Fruit fly (Drosophila melanogaster) whole organism, embryonic: Measurements from ENCODE around the gene CG10513.

Source experiments
- Ada2b ChIP-seq: fragments of 200-800 bp; sonication (Bioruptor generic); IDR thresholded peaks from 2 replicates; pipeline ENCODE4 v1.3.6; 2022; ENCODE audit warnings: missing biosample characterization, missing genetic modification characterization
- BEAF-32 ChIP-seq: fragments of 200-800 bp; sonication (Bioruptor generic); optimal IDR thresholded peaks from 3 replicates; lab custom pipeline; 2017; ENCODE audit warnings: missing biosample characterization, missing genetic modification characterization, mild to moderate bottlenecking, moderate library complexity, missing genetic modification reagents
- Blimp-1 ChIP-seq: fragments of 200-800 bp; sonication (Bioruptor generic); optimal IDR thresholded peaks from 3 replicates; lab custom pipeline; 2018; ENCODE audit warnings: missing biosample characterization, missing genetic modification characterization, mild to moderate bottlenecking, moderate library complexity, missing genetic modification reagents
- CG10209 ChIP-seq: fragments of 200-800 bp; sonication (Bioruptor generic); optimal IDR thresholded peaks from 3 replicates; lab custom pipeline; 2017; ENCODE audit warnings: missing biosample characterization, mild to moderate bottlenecking, missing genetic modification characterization, missing genetic modification reagents
- CG10431 ChIP-seq: fragments of 200-800 bp; sonication (Bioruptor generic); optimal IDR thresholded peaks from 3 replicates; lab custom pipeline; 2018; ENCODE audit warnings: missing biosample characterization, mild to moderate bottlenecking, missing genetic modification characterization
- CG10462 ChIP-seq: fragments of 200-800 bp; sonication (Bioruptor generic); optimal IDR thresholded peaks from 2 replicates; lab custom pipeline; 2016; ENCODE audit warnings: missing biosample characterization, missing genetic modification characterization
- CG10543 ChIP-seq: fragments of 200-800 bp; sonication (Bioruptor generic); optimal IDR thresholded peaks from 3 replicates; lab custom pipeline; 2017; ENCODE audit warnings: missing biosample characterization, mild to moderate bottlenecking, missing genetic modification characterization, moderate library complexity
- CG10959 ChIP-seq: fragments of 200-800 bp; sonication (Bioruptor generic); IDR thresholded peaks from 2 replicates; pipeline ENCODE4 v1.3.6; 2022; ENCODE audit warnings: missing biosample characterization, missing genetic modification characterization
- CG11456 ChIP-seq: fragments of 200-800 bp; sonication (Bioruptor generic); IDR thresholded peaks from 3 replicates; pipeline ENCODE4 v1.3.6; 2022; ENCODE audit warnings: missing biosample characterization, missing genetic modification characterization
- CG11695 ChIP-seq: fragments of 200-800 bp; sonication (Bioruptor generic); IDR thresholded peaks from 3 replicates; pipeline ENCODE4 v1.3.6; 2022; ENCODE audit warnings: missing biosample characterization, missing genetic modification characterization
- CG12744 ChIP-seq: fragments of 200-800 bp; sonication (Bioruptor generic); optimal IDR thresholded peaks from 2 replicates; lab custom pipeline; 2016; ENCODE audit warnings: missing biosample characterization, missing genetic modification characterization
- CG13894 ChIP-seq: fragments of 200-800 bp; sonication (Bioruptor generic); optimal IDR thresholded peaks from 3 replicates; lab custom pipeline; 2018; ENCODE audit warnings: missing biosample characterization, mild to moderate bottlenecking, missing genetic modification characterization, moderate library complexity
- CG14860 ChIP-seq: fragments of 200-800 bp; sonication (Bioruptor generic); IDR thresholded peaks from 3 replicates; pipeline ENCODE4 v1.3.6; 2022; ENCODE audit warnings: missing biosample characterization, missing genetic modification characterization; ENCODE audit not compliant: partially characterized antibody
- CG17568 ChIP-seq: fragments of 200-800 bp; sonication (Bioruptor generic); optimal IDR thresholded peaks from 2 replicates; lab custom pipeline; 2018; ENCODE audit warnings: missing biosample characterization, mild to moderate bottlenecking, missing genetic modification characterization, moderate library complexity
- CG31365 ChIP-seq: fragments of 200-800 bp; sonication (Bioruptor generic); optimal IDR thresholded peaks from 2 replicates; lab custom pipeline; 2018; ENCODE audit warnings: missing biosample characterization, mild to moderate bottlenecking, missing genetic modification characterization
- CG33213 ChIP-seq: fragments of 200-800 bp; sonication (Bioruptor generic); optimal IDR thresholded peaks from 3 replicates; lab custom pipeline; 2016; ENCODE audit warnings: missing biosample characterization, missing genetic modification characterization
- CG3838 ChIP-seq: fragments of 200-800 bp; sonication (Bioruptor generic); optimal IDR thresholded peaks from 3 replicates; lab custom pipeline; 2016; ENCODE audit warnings: missing biosample characterization, missing genetic modification characterization
- CG4404 ChIP-seq: fragments of 200-800 bp; sonication (Bioruptor generic); IDR thresholded peaks from 2 replicates; pipeline ENCODE4 v1.3.6; 2022; ENCODE audit warnings: missing biosample characterization, missing genetic modification characterization
- CG6272 ChIP-seq: fragments of 200-800 bp; sonication (Bioruptor generic); IDR thresholded peaks from 2 replicates; pipeline ENCODE4 v1.3.6; 2022; ENCODE audit warnings: missing biosample characterization, missing genetic modification characterization
- CG7556 ChIP-seq: fragments of 200-800 bp; sonication (Bioruptor generic); optimal IDR thresholded peaks from 2 replicates; lab custom pipeline; 2017; ENCODE audit warnings: missing biosample characterization, mild to moderate bottlenecking, missing genetic modification characterization
- CG7745 ChIP-seq: fragments of 200-800 bp; sonication (Bioruptor generic); optimal IDR thresholded peaks from 2 replicates; lab custom pipeline; 2018; ENCODE audit warnings: missing biosample characterization, mild to moderate bottlenecking, missing genetic modification characterization, moderate library complexity
- Chrac-16 ChIP-seq: fragments of 200-800 bp; sonication (Bioruptor generic); optimal IDR thresholded peaks from 3 replicates; lab custom pipeline; 2016; ENCODE audit warnings: missing biosample characterization, missing genetic modification characterization
- D19B ChIP-seq: fragments of 200-800 bp; sonication (Bioruptor generic); optimal IDR thresholded peaks from 2 replicates; lab custom pipeline; 2017; ENCODE audit warnings: missing biosample characterization, mild to moderate bottlenecking, missing genetic modification characterization
- Dbx ChIP-seq: fragments of 200-800 bp; sonication (Bioruptor generic); IDR thresholded peaks from 3 replicates; pipeline ENCODE4 v1.3.6; 2022; ENCODE audit warnings: missing biosample characterization, missing genetic modification characterization
- Dip3 ChIP-seq: fragments of 200-800 bp; sonication (Bioruptor generic); optimal IDR thresholded peaks from 3 replicates; lab custom pipeline; 2016; ENCODE audit warnings: missing biosample characterization, missing genetic modification characterization
- HLHmδ ChIP-seq: fragments of 200-800 bp; sonication (Bioruptor generic); optimal IDR thresholded peaks from 2 replicates; lab custom pipeline; 2018; ENCODE audit warnings: missing biosample characterization, mild to moderate bottlenecking, missing genetic modification characterization, moderate library complexity
- MESR4 ChIP-seq: fragments of 200-800 bp; sonication (Bioruptor generic); optimal IDR thresholded peaks from 2 replicates; lab custom pipeline; 2018; ENCODE audit warnings: missing biosample characterization, mild to moderate bottlenecking, missing genetic modification characterization, moderate library complexity
- Med ChIP-seq: fragments of 200-800 bp; sonication (Bioruptor generic); peaks from one replicate; lab custom pipeline; 2016; ENCODE audit warnings: missing biosample characterization, missing genetic modification characterization, mild to moderate bottlenecking, inconsistent platforms, moderate library complexity
- Meics ChIP-seq: fragments of 200-800 bp; sonication (Bioruptor generic); optimal IDR thresholded peaks from 2 replicates; lab custom pipeline; 2017; ENCODE audit warnings: missing biosample characterization, mild to moderate bottlenecking, missing genetic modification characterization
- Mrtf ChIP-seq: fragments of 200-800 bp; sonication (Bioruptor generic); IDR thresholded peaks from 3 replicates; pipeline ENCODE4 v1.3.6; 2022; ENCODE audit warnings: missing biosample characterization, missing genetic modification characterization
- Nf-YC ChIP-seq: fragments of 200-800 bp; optimal IDR thresholded peaks from 3 replicates; lab custom pipeline; 2019; ENCODE audit warnings: missing biosample characterization, mild to moderate bottlenecking, missing genetic modification characterization, moderate library complexity
- Rfx ChIP-seq: fragments of 200-800 bp; sonication (Bioruptor generic); IDR thresholded peaks from 2 replicates; pipeline ENCODE4 v1.3.6; 2022; ENCODE audit warnings: missing biosample characterization, missing genetic modification characterization
- Side ChIP-seq: fragments of 200-800 bp; sonication (Bioruptor generic); optimal IDR thresholded peaks from 2 replicates; lab custom pipeline; 2016; ENCODE audit warnings: missing biosample characterization, missing genetic modification characterization
- Sox100B ChIP-seq: fragments of 200-800 bp; sonication (Bioruptor generic); optimal IDR thresholded peaks from 3 replicates; lab custom pipeline; 2018; ENCODE audit warnings: missing biosample characterization, mild to moderate bottlenecking, missing genetic modification characterization
- Xrp1 ChIP-seq: fragments of 200-800 bp; sonication (Bioruptor generic); IDR thresholded peaks from 2 replicates; pipeline ENCODE4 v1.3.6; 2022; ENCODE audit warnings: missing biosample characterization, missing genetic modification characterization
- bsh ChIP-seq, 2 experiments: fragments of 200-800 bp; sonication (Bioruptor generic); optimal IDR thresholded peaks; 2 replicates each; lab custom pipeline; 2017 to 2018; ENCODE audit warnings: mild to moderate bottlenecking in 2 of 2, missing biosample characterization in 2 of 2, missing genetic modification characterization in 2 of 2, moderate library complexity in 1 of 2
- chn ChIP-seq: fragments of 200-800 bp; sonication (Bioruptor generic); optimal IDR thresholded peaks from 2 replicates; lab custom pipeline; 2016; ENCODE audit warnings: missing biosample characterization, missing genetic modification characterization
- corto ChIP-seq: fragments of 200-800 bp; sonication (Bioruptor generic); optimal IDR thresholded peaks from 2 replicates; lab custom pipeline; 2016; ENCODE audit warnings: missing biosample characterization, mild to moderate bottlenecking, missing genetic modification characterization, moderate library complexity
- dati ChIP-seq: fragments of 200-800 bp; sonication (Bioruptor generic); IDR thresholded peaks from 2 replicates; pipeline ENCODE4 v1.3.6; 2022; ENCODE audit warnings: missing biosample characterization, missing genetic modification characterization
- dm ChIP-seq: fragments of 200-800 bp; sonication (Bioruptor generic); optimal IDR thresholded peaks from 3 replicates; lab custom pipeline; 2016; ENCODE audit warnings: missing biosample characterization, missing genetic modification characterization
- esg ChIP-seq: fragments of 200-800 bp; sonication (Bioruptor generic); conservative IDR thresholded peaks from 2 replicates; pipeline ENCODE4 v1.3.6; 2022; ENCODE audit warnings: missing biosample characterization, missing genetic modification characterization
- gro ChIP-seq: fragments of 200-800 bp; sonication (Bioruptor generic); optimal IDR thresholded peaks from 2 replicates; lab custom pipeline; 2016; ENCODE audit warnings: missing biosample characterization, missing genetic modification characterization
- lbe ChIP-seq: fragments of 200-800 bp; sonication (Bioruptor generic); optimal IDR thresholded peaks from 2 replicates; lab custom pipeline; 2016; ENCODE audit warnings: missing biosample characterization, mild to moderate bottlenecking, missing genetic modification characterization
- mld ChIP-seq: fragments of 200-800 bp; sonication (Bioruptor generic); IDR thresholded peaks from 3 replicates; pipeline ENCODE4 v1.3.6; 2022; ENCODE audit warnings: missing biosample characterization, missing genetic modification characterization; ENCODE audit not compliant: partially characterized antibody
- oc ChIP-seq: fragments of 200-800 bp; sonication (Bioruptor generic); optimal IDR thresholded peaks from 2 replicates; lab custom pipeline; 2018; ENCODE audit warnings: missing biosample characterization, mild to moderate bottlenecking, missing genetic modification characterization, moderate library complexity
- pita ChIP-seq: fragments of 200-800 bp; sonication (Bioruptor generic); optimal IDR thresholded peaks from 2 replicates; lab custom pipeline; 2017; ENCODE audit warnings: missing biosample characterization, mild to moderate bottlenecking, missing genetic modification characterization
- schlank ChIP-seq: fragments of 200-800 bp; sonication (Bioruptor generic); optimal IDR thresholded peaks from 2 replicates; lab custom pipeline; 2018; ENCODE audit warnings: missing biosample characterization, mild to moderate bottlenecking, missing genetic modification characterization
- stwl ChIP-seq: fragments of 200-800 bp; sonication (Bioruptor generic); optimal IDR thresholded peaks from 3 replicates; lab custom pipeline; 2018; ENCODE audit warnings: missing biosample characterization, mild to moderate bottlenecking, missing genetic modification characterization, moderate library complexity
- zfh1 ChIP-seq: fragments of 200-800 bp; sonication (Bioruptor generic); IDR thresholded peaks from 3 replicates; pipeline ENCODE4 v1.3.6; 2022; ENCODE audit warnings: missing biosample characterization, missing genetic modification characterization

CG10513 gene

DNA sequence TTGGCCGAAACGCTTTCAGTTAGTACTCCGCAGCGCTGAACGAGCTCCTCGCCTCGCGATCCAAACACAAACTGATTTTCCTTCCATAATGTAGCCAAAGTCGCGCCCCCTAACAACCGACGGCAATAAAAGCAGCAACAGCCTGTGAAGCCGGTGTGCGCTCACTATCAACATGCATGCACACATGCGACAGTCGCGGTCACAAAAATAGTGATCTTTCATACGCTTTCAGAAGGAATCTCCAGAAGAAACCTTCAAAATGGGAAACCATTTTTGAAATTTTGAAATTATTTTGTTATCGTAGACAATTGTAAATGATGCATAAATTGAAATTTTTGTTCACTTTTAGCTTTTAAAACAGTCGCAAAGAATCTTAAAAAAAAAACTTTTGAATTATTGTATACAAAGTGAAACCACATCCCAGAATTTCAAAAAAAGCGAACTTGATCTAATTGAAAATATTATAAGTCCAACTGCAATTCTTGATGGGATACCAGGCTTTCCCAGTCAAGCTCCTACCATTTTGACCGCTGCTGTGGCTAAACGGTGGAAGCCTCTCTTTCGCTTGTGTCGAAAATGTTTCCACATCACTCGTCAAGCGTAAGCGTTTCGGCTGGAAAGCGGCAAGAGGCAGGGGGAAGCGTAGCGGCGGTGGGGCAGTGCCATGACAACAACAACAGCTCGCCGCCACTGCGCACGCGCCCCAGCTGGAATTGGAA, 44.6 kb downstream of the CG10513 start, which contains the start of gene Cad96Cb (continued):
- TF ChIP-seq CG10462 (GFP tag; lab: Kevin White, UChicago): peak; percentile 72
- 0 out of 2 replicates have a peak, but pooled peaks have one; percentile 46 for TF ChIP-seq esg (GFP tag; lab: Robert Waterston, UW)
- peak; percentile 83 for TF ChIP-seq Blimp-1 (GFP tag; lab: Kevin White, UChicago)
- peak; percentile 76 for TF ChIP-seq CG10431 (GFP tag; lab: Kevin White, UChicago)
- no peak for TF ChIP-seq mld (GFP tag; lab: Robert Waterston, UW)
- no peak for TF ChIP-seq CG11456 (GFP tag; lab: Robert Waterston, UW)
- no peak for TF ChIP-seq CG14860
- TF ChIP-seq CG13894 (tag; lab: Kevin White, UChicago): no peak
- peak; percentile 38; the same call in 1 of the 3 replicates for TF ChIP-seq Mrtf (GFP tag; lab: Robert Waterston, UW)
- peak; percentile 49 for TF ChIP-seq CG4404 (GFP tag; lab: Robert Waterston, UW)
- no peak for TF ChIP-seq gro (GFP tag; lab: Kevin White, UChicago)
- peak; percentile 84 to 91 for TF ChIP-seq bsh (GFP tag; optimal IDR thresholded peaks at IDR 0.05; lab: Kevin White, UChicago)
- peak; percentile 49 for TF ChIP-seq CG33213
- TF ChIP-seq CG7745 (tag; lab: Kevin White, UChicago): no peak
- TF ChIP-seq chn (GFP tag; lab: Kevin White, UChicago): peak; percentile 65
- peak; percentile 71 for TF ChIP-seq Side (GFP tag; lab: Kevin White, UChicago)
- TF ChIP-seq lbe: no peak
- peak; percentile 28 for TF ChIP-seq CG3838 (GFP tag; lab: Kevin White, UChicago)
- peak; percentile 83 for TF ChIP-seq Chrac-16 (GFP tag; lab: Kevin White, UChicago)
- TF ChIP-seq CG7556 (GFP tag; lab: Kevin White, UChicago): peak; percentile 95
- peak; percentile 93 for TF ChIP-seq Med (GFP tag; lab: Kevin White, UChicago)
- TF ChIP-seq Xrp1: peak; percentile 77
- no peak for TF ChIP-seq CG6272
- peak; percentile 44; the same call in 1 of the 3 replicates for TF ChIP-seq zfh1
- TF ChIP-seq CG10543 (GFP tag; lab: Kevin White, UChicago): no peak
- TF ChIP-seq Ada2b: no peak
- TF ChIP-seq Dip3 (GFP tag; lab: Kevin White, UChicago): peak; percentile 20
- no peak for TF ChIP-seq dati (GFP tag; lab: Robert Waterston, UW)
- TF ChIP-seq Sox100B: peak; percentile 96
- no peak for TF ChIP-seq Nf-YC (tag; lab: Kevin White, UChicago)
- no peak for TF ChIP-seq BEAF-32 (GFP tag; lab: Kevin White, UChicago)
- TF ChIP-seq CG31365 (tag; lab: Kevin White, UChicago): no peak
- no peak for TF ChIP-seq CG17568
- peak; percentile 12 for TF ChIP-seq Rfx (GFP tag; lab: Robert Waterston, UW)
- peak; percentile 69 for TF ChIP-seq CG12744
- peak; percentile 68 for TF ChIP-seq dm (GFP tag; lab: Kevin White, UChicago)
- no peak for TF ChIP-seq schlank (tag; lab: Kevin White, UChicago)
- no peak for TF ChIP-seq Dbx (GFP tag; lab: Robert Waterston, UW)
- TF ChIP-seq Meics (GFP tag; lab: Kevin White, UChicago): peak; percentile 69
- TF ChIP-seq stwl (tag; lab: Kevin White, UChicago): no peak
- no peak for TF ChIP-seq MESR4 (GFP tag; lab: Kevin White, UChicago)
- peak; percentile 31 for TF ChIP-seq D19B (GFP tag; lab: Kevin White, UChicago)
- peak; percentile 34 for TF ChIP-seq oc (tag; lab: Kevin White, UChicago)
- TF ChIP-seq CG10209: peak; percentile 85
- TF ChIP-seq corto (GFP tag; lab: Kevin White, UChicago): peak; percentile 31
- no peak for TF ChIP-seq pita (GFP tag; lab: Kevin White, UChicago)
- peak; percentile 79 for TF ChIP-seq CG11695
- TF ChIP-seq HLHmδ: no peak
- peak; percentile 36 for TF ChIP-seq CG10959 (GFP tag; lab: Robert Waterston, UW)
